Worm (Caenorhabditis elegans) whole organism, mixed stage, embryonic: ENCODE results near the gene trk-1.

ENCODE experiments used
- M03D4.4 ChIP-seq: sonication (generic microtip); optimal IDR thresholded peaks from 2 replicates; lab custom pipeline; 2017; ENCODE audit warnings: mild to moderate bottlenecking, missing genetic modification characterization, missing compliant biosample characterization
- bed-3 ChIP-seq: fragments of 200-800 bp; sonication (Bioruptor generic); optimal IDR thresholded peaks from 3 replicates; lab custom pipeline; 2018; ENCODE audit warnings: mild to moderate bottlenecking, missing genetic modification characterization, moderate library complexity, missing compliant biosample characterization
- blmp-1 ChIP-seq: fragments of 150-350 bp; optimal IDR thresholded peaks from 2 replicates; lab custom pipeline; 2014; ENCODE audit warnings: missing biosample characterization, missing genetic modification characterization
- ceh-39 ChIP-seq: fragments of 150-350 bp; optimal IDR thresholded peaks from 2 replicates; lab custom pipeline; 2014; ENCODE audit warnings: missing biosample characterization, missing genetic modification characterization
- ceh-43 ChIP-seq: fragments of 200-800 bp; sonication (Bioruptor generic); optimal IDR thresholded peaks from 2 replicates; lab custom pipeline; 2018; ENCODE audit warnings: mild to moderate bottlenecking, missing genetic modification characterization, moderate library complexity, missing compliant biosample characterization
- ceh-83 ChIP-seq: fragments of 200-800 bp; sonication (Bioruptor generic); optimal IDR thresholded peaks from 2 replicates; lab custom pipeline; 2018; ENCODE audit warnings: mild to moderate bottlenecking, missing genetic modification characterization, missing compliant biosample characterization
- cnd-1 ChIP-seq: fragments of 200-800 bp; sonication (Bioruptor generic); optimal IDR thresholded peaks from 2 replicates; lab custom pipeline; 2018; ENCODE audit warnings: mild to moderate bottlenecking, missing genetic modification characterization, missing compliant biosample characterization
- drap-1 ChIP-seq: fragments of 200-800 bp; sonication (Bioruptor generic); optimal IDR thresholded peaks from 3 replicates; lab custom pipeline; 2018; ENCODE audit warnings: mild to moderate bottlenecking, missing genetic modification characterization, missing compliant biosample characterization
- elt-1 ChIP-seq: sonication (generic microtip); optimal IDR thresholded peaks from 2 replicates; lab custom pipeline; 2017; ENCODE audit warnings: missing genetic modification characterization, mild to moderate bottlenecking, missing compliant biosample characterization, antibody characterized with exemption, moderate library complexity, borderline replicate concordance; ENCODE audit not compliant: insufficient read depth
- elt-3 ChIP-seq: fragments of 150-350 bp; optimal IDR thresholded peaks from 2 replicates; lab custom pipeline; 2014; ENCODE audit warnings: missing biosample characterization, missing genetic modification characterization
- flh-1 ChIP-seq: fragments of 200-800 bp; sonication (Bioruptor generic); optimal IDR thresholded peaks from 2 replicates; lab custom pipeline; 2018; ENCODE audit warnings: mild to moderate bottlenecking, missing genetic modification characterization, moderate library complexity, missing compliant biosample characterization
- ham-2 ChIP-seq: fragments of 200-800 bp; sonication (Bioruptor generic); optimal IDR thresholded peaks from 2 replicates; lab custom pipeline; 2018; ENCODE audit warnings: mild to moderate bottlenecking, missing genetic modification characterization, missing compliant biosample characterization
- hlh-1 ChIP-seq: fragments of 150-350 bp; optimal IDR thresholded peaks from 2 replicates; lab custom pipeline; 2014; ENCODE audit warnings: missing biosample characterization, missing genetic modification reagents, missing genetic modification characterization
- lin-13 ChIP-seq: fragments of 150-350 bp; optimal IDR thresholded peaks from 2 replicates; lab custom pipeline; 2014; ENCODE audit warnings: missing biosample characterization, missing genetic modification characterization
- lin-32 ChIP-seq: fragments of 200-800 bp; sonication (Bioruptor generic); optimal IDR thresholded peaks from 2 replicates; lab custom pipeline; 2018; ENCODE audit warnings: mild to moderate bottlenecking, missing genetic modification characterization, missing compliant biosample characterization
- lsy-2 ChIP-seq: fragments of 150-350 bp; optimal IDR thresholded peaks from 2 replicates; lab custom pipeline; 2014; ENCODE audit warnings: missing biosample characterization, missing genetic modification characterization
- mab-5 ChIP-seq: fragments of 150-350 bp; optimal IDR thresholded peaks from 2 replicates; lab custom pipeline; 2014; ENCODE audit warnings: missing biosample characterization, missing genetic modification characterization
- mep-1 ChIP-seq: fragments of 150-350 bp; optimal IDR thresholded peaks from 2 replicates; lab custom pipeline; 2017; ENCODE audit warnings: missing biosample characterization, missing genetic modification reagents, missing genetic modification characterization, inconsistent platforms
- mls-2 ChIP-seq: sonication (generic microtip); optimal IDR thresholded peaks from 2 replicates; lab custom pipeline; 2016; ENCODE audit warnings: mild to moderate bottlenecking, missing genetic modification characterization, moderate library complexity, missing compliant biosample characterization
- nhr-12 ChIP-seq: fragments of 150-350 bp; optimal IDR thresholded peaks from 2 replicates; lab custom pipeline; 2014; ENCODE audit warnings: missing biosample characterization, missing genetic modification characterization
- nhr-2 ChIP-seq: fragments of 150-350 bp; optimal IDR thresholded peaks from 2 replicates; lab custom pipeline; 2014; ENCODE audit warnings: missing biosample characterization, missing genetic modification characterization
- nhr-237 ChIP-seq: fragments of 150-350 bp; optimal IDR thresholded peaks from 2 replicates; lab custom pipeline; 2014; ENCODE audit warnings: missing biosample characterization, missing genetic modification characterization
- nhr-28 ChIP-seq: fragments of 150-350 bp; optimal IDR thresholded peaks from 2 replicates; lab custom pipeline; 2014; ENCODE audit warnings: missing biosample characterization, missing genetic modification characterization
- pha-4 ChIP-seq: fragments of 150-350 bp; optimal IDR thresholded peaks from 2 replicates; lab custom pipeline; 2018; ENCODE audit warnings: missing biosample characterization, missing genetic modification reagents, missing genetic modification characterization
- sem-2 ChIP-seq: fragments of 200-800 bp; sonication (Bioruptor generic); optimal IDR thresholded peaks from 2 replicates; lab custom pipeline; 2018; ENCODE audit warnings: mild to moderate bottlenecking, missing genetic modification characterization, missing compliant biosample characterization
- snpc-4 ChIP-seq: fragments of 150-350 bp; optimal IDR thresholded peaks from 2 replicates; lab custom pipeline; 2014; ENCODE audit warnings: missing biosample characterization, missing genetic modification characterization
- sptf-1 ChIP-seq: sonication (generic microtip); optimal IDR thresholded peaks from 2 replicates; lab custom pipeline; 2017; ENCODE audit warnings: mild to moderate bottlenecking, missing genetic modification characterization, moderate library complexity, missing compliant biosample characterization
- unc-120 ChIP-seq: sonication (generic microtip); optimal IDR thresholded peaks from 2 replicates; lab custom pipeline; 2017; ENCODE audit warnings: missing genetic modification characterization, missing compliant biosample characterization; ENCODE audit not compliant: poor library complexity, severe bottlenecking
- unc-62 ChIP-seq: fragments of 150-350 bp; optimal IDR thresholded peaks from 2 replicates; lab custom pipeline; 2014; ENCODE audit warnings: missing biosample characterization, missing genetic modification reagents, missing genetic modification characterization
- zip-8 ChIP-seq: fragments of 150-350 bp; optimal IDR thresholded peaks from 2 replicates; lab custom pipeline; 2014; ENCODE audit warnings: missing biosample characterization, missing genetic modification characterization

The trk-1 gene

DNA sequence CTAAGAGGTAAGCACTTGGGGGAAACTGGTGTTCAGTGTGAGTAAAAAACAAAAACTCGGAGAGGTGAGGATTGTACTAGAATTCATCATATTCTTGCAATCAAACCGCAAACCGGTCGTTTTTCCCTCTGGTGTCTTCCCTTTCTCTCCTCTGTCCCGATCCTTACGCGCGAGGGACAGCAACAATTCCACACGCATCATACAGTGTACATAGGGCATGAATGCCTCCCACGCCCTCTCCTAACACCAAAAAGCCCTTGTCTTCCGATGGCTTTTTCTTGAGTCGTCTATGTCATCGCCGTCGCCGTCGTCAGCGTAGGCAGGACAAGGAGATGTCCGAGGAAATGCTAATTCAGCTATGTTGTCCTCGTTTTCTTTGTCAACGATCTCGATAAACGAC lies 17.3 kb downstream of the trk-1 start:
- TF ChIP-seq ham-2 (GFP tag; lab: Kevin White, UChicago) (peak; percentile 58), lsy-2 (tag; lab: Kevin White, UChicago) (no peak)

DNA sequence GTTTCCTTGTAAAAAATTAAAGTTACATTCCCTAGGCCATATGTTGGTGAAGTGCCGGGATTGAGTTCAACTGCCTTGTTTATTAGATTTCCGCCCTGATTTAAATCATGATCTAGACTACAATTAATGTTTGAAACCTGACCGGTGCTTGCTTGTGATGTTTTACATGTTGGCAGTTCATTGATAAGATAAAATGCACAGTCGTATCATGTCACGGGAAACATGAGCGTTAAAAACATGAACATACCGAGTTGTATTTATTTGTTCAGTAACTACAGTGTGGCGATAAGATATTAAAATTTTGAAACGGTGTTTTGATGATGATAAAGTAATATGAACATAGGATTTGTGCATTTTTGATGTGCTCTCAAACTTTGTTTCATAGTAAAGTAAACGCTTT lies 18.4 kb downstream of the trk-1 start:
- no peak for TF ChIP-seq drap-1 (GFP tag; lab: Kevin White, UChicago)
- no peak for TF ChIP-seq elt-1 (tag; lab: Kevin White, UChicago)
- TF ChIP-seq unc-120 (tag; lab: Kevin White, UChicago), result no peak
- TF ChIP-seq nhr-12 (tag; lab: Kevin White, UChicago), result no peak

DNA sequence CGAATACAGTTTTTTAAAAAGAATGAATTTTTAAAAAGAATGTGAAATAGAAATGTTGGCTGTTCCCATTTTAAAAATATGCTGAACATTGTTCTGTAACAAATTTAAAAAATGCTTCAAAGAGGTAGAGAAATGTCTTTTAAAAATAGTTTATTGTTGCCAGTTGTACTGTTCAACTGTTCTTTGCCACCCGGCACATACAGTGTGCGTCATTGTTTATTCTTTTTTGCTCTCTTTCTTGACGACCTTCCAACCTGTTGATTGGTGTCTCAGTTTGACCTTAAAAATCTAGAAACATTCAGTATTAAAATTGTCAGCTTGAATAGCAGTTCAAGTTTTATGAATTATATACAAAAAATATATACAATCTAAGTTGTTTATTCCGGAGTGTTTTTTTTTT lies 19.1 kb downstream of the trk-1 start:
- TF ChIP-seq hlh-1 (tag; lab: Kevin White, UChicago) (no peak), pha-4 (tag; lab: Kevin White, UChicago) (no peak), elt-3 (tag; lab: Kevin White, UChicago) (no peak), lin-32 (GFP tag; lab: Kevin White, UChicago) (no peak), cnd-1 (tag; lab: Kevin White, UChicago) (no peak), nhr-12 (tag; lab: Kevin White, UChicago) (no peak)

DNA sequence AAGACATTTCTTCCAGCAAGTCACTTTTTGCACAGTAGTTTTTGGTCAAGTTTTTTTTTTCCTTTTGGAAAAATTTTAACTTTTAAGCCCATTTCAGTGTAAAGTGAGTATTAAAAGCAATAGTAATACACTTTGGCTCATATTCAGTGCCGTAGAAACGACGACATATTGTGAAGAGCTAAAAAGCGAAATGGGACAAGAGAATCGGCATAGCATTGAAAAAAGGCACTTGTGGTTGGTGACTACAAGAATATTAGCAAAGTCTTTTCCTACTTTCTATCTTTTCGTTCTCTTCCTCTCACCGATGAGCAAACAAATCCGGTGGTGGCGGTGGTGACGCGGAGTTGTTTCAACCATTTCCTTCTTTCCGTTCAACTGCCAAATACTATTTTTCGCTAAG lies 19.9 kb downstream of the trk-1 start, which contains the start of gene acs-22:
acs-22 (plus strand) TSS at position 301 of the 400 bp plus-strand sequence.
- TF ChIP-seq unc-62 (GFP tag; lab: Kevin White, UChicago) (no peak), snpc-4 (no peak), sptf-1 (tag; lab: Kevin White, UChicago) (no peak)
- TF ChIP-seq, all 35 proteins: peak for 0

DNA sequence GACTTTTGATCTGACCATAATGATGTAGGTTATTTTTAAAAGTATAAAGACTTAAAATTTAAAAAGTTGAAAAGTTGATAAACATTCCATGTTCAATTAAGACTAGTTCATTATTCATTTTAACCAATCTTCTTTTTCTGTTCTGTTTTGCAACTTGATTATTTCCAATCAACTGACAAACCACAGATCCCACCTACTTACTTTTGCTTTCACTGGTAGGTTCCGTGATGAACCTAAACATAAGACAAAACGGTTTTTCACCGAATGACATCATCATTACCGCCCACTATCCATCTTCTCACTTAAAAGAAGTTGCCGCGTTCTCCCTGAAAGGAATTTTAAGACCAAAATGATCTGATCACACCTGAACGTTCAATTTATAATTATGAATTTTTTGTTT lies 21.1 kb downstream of the trk-1 start:
- TF ChIP-seq blmp-1 (tag; lab: Kevin White, UChicago) (no peak), nhr-237 (tag; lab: Kevin White, UChicago) (no peak), elt-1 (tag; lab: Kevin White, UChicago) (no peak), flh-1 (GFP tag; lab: Kevin White, UChicago) (no peak), nhr-12 (tag; lab: Kevin White, UChicago) (no peak), ham-2 (GFP tag; lab: Kevin White, UChicago) (no peak), unc-120 (tag; lab: Kevin White, UChicago) (no peak), ceh-39 (tag; lab: Kevin White, UChicago) (no peak), bed-3 (GFP tag; lab: Kevin White, UChicago) (no peak)

DNA sequence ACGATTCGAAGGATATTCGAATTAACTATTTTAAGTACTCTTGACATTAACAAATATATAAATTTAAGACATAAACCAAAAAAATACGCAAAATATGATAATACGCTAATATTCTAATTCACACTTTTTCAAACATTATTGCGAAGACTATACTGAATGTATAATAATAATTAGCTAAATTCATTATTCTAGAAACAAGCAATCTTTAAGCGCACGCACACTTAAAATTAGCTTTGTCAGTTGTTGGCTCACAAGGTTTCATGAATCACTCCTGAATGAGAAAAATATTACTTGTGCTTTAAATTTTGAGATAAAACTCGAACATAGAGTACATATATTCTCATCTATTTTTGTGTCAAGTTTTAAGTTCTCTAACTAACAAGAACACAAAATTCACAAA lies 23.9 kb downstream of the trk-1 start:
- no peak for TF ChIP-seq ham-2 (GFP tag; lab: Kevin White, UChicago)
- TF ChIP-seq ceh-39 (tag; lab: Kevin White, UChicago), result no peak
- TF ChIP-seq zip-8, result no peak
- TF ChIP-seq lin-32 (GFP tag; lab: Kevin White, UChicago), result no peak
- no peak for TF ChIP-seq pha-4 (tag; lab: Kevin White, UChicago)
- TF ChIP-seq nhr-237 (tag; lab: Kevin White, UChicago), result no peak
- no peak for TF ChIP-seq nhr-2 (tag; lab: Kevin White, UChicago)
- no peak for TF ChIP-seq ceh-83
- TF ChIP-seq sptf-1 (tag; lab: Kevin White, UChicago), result no peak
- no peak for TF ChIP-seq lin-13 (tag; lab: Kevin White, UChicago)

DNA sequence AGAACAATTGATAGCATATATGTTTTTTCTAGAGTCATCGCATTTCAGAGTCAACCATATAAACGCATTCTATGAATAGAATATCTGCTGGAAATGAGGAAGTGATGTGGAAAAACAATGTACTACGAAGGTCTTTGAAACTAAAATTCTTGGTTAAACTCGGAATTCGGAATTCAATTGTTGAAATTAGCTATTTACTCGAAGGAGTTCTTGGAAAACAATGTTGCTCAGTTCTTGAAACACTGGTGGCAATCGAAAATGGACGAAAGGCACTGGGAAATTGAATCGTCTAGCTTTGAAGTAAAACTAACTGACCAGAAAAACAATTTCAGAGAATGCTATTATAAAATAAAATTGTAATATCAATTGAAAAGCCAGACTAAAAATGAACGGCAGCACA lies 24.4 kb downstream of the trk-1 start:
- no peak for TF ChIP-seq lsy-2 (tag; lab: Kevin White, UChicago)
- no peak for TF ChIP-seq elt-3 (tag; lab: Kevin White, UChicago)
- TF ChIP-seq sem-2 (GFP tag; lab: Kevin White, UChicago), result no peak
- TF ChIP-seq drap-1 (GFP tag; lab: Kevin White, UChicago), result no peak
- TF ChIP-seq, all 35 proteins: peak for 0

DNA sequence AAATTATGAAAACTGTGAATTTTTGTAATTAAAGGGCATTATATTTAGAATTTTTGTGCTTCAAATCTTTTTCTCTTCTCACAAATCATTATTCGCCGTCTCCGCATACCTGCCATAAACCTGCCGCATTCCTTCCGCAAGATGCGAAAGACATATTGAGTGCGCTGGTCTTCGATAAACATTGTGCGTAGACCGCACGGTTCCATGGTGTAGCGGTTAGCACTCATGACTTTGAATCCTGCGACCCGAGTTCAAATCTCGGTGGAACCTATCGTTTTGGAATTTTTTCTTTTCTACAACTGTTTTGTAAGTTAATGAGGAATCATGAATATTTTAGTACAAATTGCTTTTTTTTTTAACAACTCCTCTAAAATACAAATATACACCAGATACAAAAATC lies 25.3 kb downstream of the trk-1 start:
- no peak for TF ChIP-seq hlh-1 (tag; lab: Kevin White, UChicago)
- TF ChIP-seq M03D4.4 (tag; lab: Kevin White, UChicago), result peak; percentile 20
- TF ChIP-seq ceh-83, result peak; percentile 76
- TF ChIP-seq unc-62 (GFP tag; lab: Kevin White, UChicago), result no peak
- peak; percentile 50 for TF ChIP-seq ceh-43 (GFP tag; lab: Kevin White, UChicago)
- no peak for TF ChIP-seq mep-1 (tag; lab: Kevin White, UChicago)
- TF ChIP-seq mls-2, result no peak
- no peak for TF ChIP-seq mab-5 (tag; lab: Kevin White, UChicago)
- peak; percentile 25 for TF ChIP-seq ham-2 (GFP tag; lab: Kevin White, UChicago)
- no peak for TF ChIP-seq nhr-2 (tag; lab: Kevin White, UChicago)
- peak; percentile 24 for TF ChIP-seq cnd-1 (tag; lab: Kevin White, UChicago)
- TF ChIP-seq lin-13 (tag; lab: Kevin White, UChicago), result no peak
- peak; percentile 23 for TF ChIP-seq bed-3 (GFP tag; lab: Kevin White, UChicago)
- no peak for TF ChIP-seq nhr-237 (tag; lab: Kevin White, UChicago)
- no peak for TF ChIP-seq nhr-28 (tag; lab: Kevin White, UChicago)
